Worm (Caenorhabditis elegans) whole organism, L3 larva: ENCODE results near the gene R12B2.7.

Experiments
- elt-1 ChIP-seq: fragments of 150-350 bp; optimal IDR thresholded peaks from 2 replicates; lab custom pipeline; 2014; ENCODE audit warnings: missing biosample characterization, missing genetic modification characterization
- nhr-23 ChIP-seq: fragments of 150-350 bp; optimal IDR thresholded peaks from 2 replicates; lab custom pipeline; 2014; ENCODE audit warnings: missing biosample characterization, missing genetic modification reagents, missing genetic modification characterization
- unc-62 ChIP-seq: fragments of 150-350 bp; sonication (generic microtip); optimal IDR thresholded peaks from 4 replicates; lab custom pipeline; 2014; ENCODE audit warnings: missing biosample characterization, missing genetic modification reagents, missing genetic modification characterization

ce11 chrIII:5841676-5842075, 26.8 kb downstream of the R12B2.7 start:
- no peak for TF ChIP-seq elt-1 (tag; lab: Kevin White, UChicago)
- no peak for TF ChIP-seq unc-62 (GFP tag; lab: Kevin White, UChicago)
- peak; percentile 56 for TF ChIP-seq nhr-23 (tag; lab: Kevin White, UChicago)
